Worm (Caenorhabditis elegans) whole organism, L4 larva: Measurements from ENCODE around the gene C25A8.1.

Experiments
- D1046.2 ChIP-seq: fragments of 200-800 bp; sonication (Bioruptor generic); IDR thresholded peaks from 2 replicates; pipeline ENCODE4 v1.3.6; 2022; ENCODE audit warnings: missing genetic modification characterization, missing compliant biosample characterization
- F26F4.8 ChIP-seq: fragments of 200-800 bp; sonication (Bioruptor generic); conservative IDR thresholded peaks from 2 replicates; pipeline ENCODE4 v1.3.6; 2022; ENCODE audit warnings: missing genetic modification characterization, missing compliant biosample characterization
- F37D6.2 ChIP-seq: sonication (generic microtip); optimal IDR thresholded peaks from 2 replicates; lab custom pipeline; 2016; ENCODE audit warnings: mild to moderate bottlenecking, missing genetic modification characterization, missing compliant biosample characterization
- T20F7.1 ChIP-seq: fragments of 200-800 bp; sonication (Bioruptor generic); optimal IDR thresholded peaks from 2 replicates; lab custom pipeline; 2018; ENCODE audit warnings: mild to moderate bottlenecking, missing genetic modification characterization, missing compliant biosample characterization
- Y105C5A.15 ChIP-seq: fragments of 200-800 bp; sonication (Bioruptor generic); IDR thresholded peaks from 2 replicates; pipeline ENCODE4 v1.3.6; 2022; ENCODE audit warnings: missing genetic modification characterization, missing compliant biosample characterization
- Y48G9A.11 ChIP-seq: fragments of 200-800 bp; sonication (Bioruptor generic); IDR thresholded peaks from 2 replicates; pipeline ENCODE4 v1.3.6; 2022; ENCODE audit warnings: missing genetic modification reagents, missing genetic modification characterization, missing compliant biosample characterization
- Y5F2A.4 ChIP-seq: fragments of 200-800 bp; sonication (Bioruptor generic); optimal IDR thresholded peaks from 2 replicates; lab custom pipeline; 2018; ENCODE audit warnings: mild to moderate bottlenecking, missing genetic modification characterization, missing compliant biosample characterization
- ZK337.2 ChIP-seq: fragments of 200-800 bp; sonication (Bioruptor generic); IDR thresholded peaks from 2 replicates; pipeline ENCODE4 v1.3.6; 2022; ENCODE audit warnings: missing genetic modification reagents, missing genetic modification characterization, missing compliant biosample characterization
- aly-2 ChIP-seq: sonication (generic microtip); optimal IDR thresholded peaks from 2 replicates; lab custom pipeline; 2018; ENCODE audit warnings: missing biosample characterization, missing genetic modification characterization
- ama-1 ChIP-seq: fragments of 150-350 bp; optimal IDR thresholded peaks from 2 replicates; lab custom pipeline; 2014; ENCODE audit warnings: inconsistent platforms, mixed read lengths
- arid-1 ChIP-seq: fragments of 200-800 bp; sonication (Bioruptor generic); conservative IDR thresholded peaks from 2 replicates; pipeline ENCODE4 v1.3.6; 2022; ENCODE audit warnings: missing genetic modification reagents, missing genetic modification characterization, missing compliant biosample characterization
- attf-4 ChIP-seq: sonication (generic microtip); optimal IDR thresholded peaks from 3 replicates; lab custom pipeline; 2017; ENCODE audit warnings: missing biosample characterization, missing genetic modification characterization
- ceh-32 ChIP-seq: sonication (generic microtip); optimal IDR thresholded peaks from 2 replicates; lab custom pipeline; 2016; ENCODE audit warnings: mild to moderate bottlenecking, missing genetic modification characterization, missing compliant biosample characterization; ENCODE audit not compliant: poor library complexity
- ctbp-1 ChIP-seq: fragments of 200-800 bp; sonication (Bioruptor generic); IDR thresholded peaks from 2 replicates; pipeline ENCODE4 v1.3.6; 2022; ENCODE audit warnings: missing genetic modification reagents, missing genetic modification characterization, missing compliant biosample characterization
- daf-16 ChIP-seq, 3 experiments: sonication (generic microtip); optimal IDR thresholded peaks; 2 replicates each; lab custom pipeline; 2016 to 2017; ENCODE audit warnings: missing genetic modification characterization in 3 of 3, missing genetic modification reagents in 3 of 3, mild to moderate bottlenecking in 2 of 3, missing compliant biosample characterization in 2 of 3, missing biosample characterization in 1 of 3, moderate library complexity in 1 of 3
- daf-8 ChIP-seq: fragments of 200-800 bp; sonication (Bioruptor generic); IDR thresholded peaks from 2 replicates; pipeline ENCODE4 v1.3.6; 2022; ENCODE audit warnings: missing genetic modification characterization, missing compliant biosample characterization
- dmd-6 ChIP-seq: fragments of 200-800 bp; sonication (Bioruptor generic); IDR thresholded peaks from 2 replicates; pipeline ENCODE4 v1.3.6; 2022; ENCODE audit warnings: missing genetic modification reagents, missing genetic modification characterization, missing compliant biosample characterization
- dpl-1 ChIP-seq: fragments of 150-350 bp; optimal IDR thresholded peaks from 2 replicates; lab custom pipeline; 2014; ENCODE audit warnings: missing biosample characterization, missing genetic modification reagents, missing genetic modification characterization
- dve-1 ChIP-seq: sonication (generic microtip); optimal IDR thresholded peaks from 2 replicates; lab custom pipeline; 2017; ENCODE audit warnings: antibody characterized with exemption, mild to moderate bottlenecking, missing genetic modification characterization, missing compliant biosample characterization; ENCODE audit not compliant: insufficient read depth
- fkh-10 ChIP-seq: fragments of 150-350 bp; optimal IDR thresholded peaks from 2 replicates; lab custom pipeline; 2014; ENCODE audit warnings: missing biosample characterization, missing genetic modification reagents, missing genetic modification characterization
- hif-1 ChIP-seq, 2 experiments: sonication (generic microtip); optimal IDR thresholded peaks; 2 replicates each; lab custom pipeline; 2016 to 2017; ENCODE audit warnings: missing compliant biosample characterization in 2 of 2, missing genetic modification characterization in 2 of 2, missing genetic modification reagents in 2 of 2, missing genotype in 2 of 2, mild to moderate bottlenecking in 1 of 2
- hlh-30 ChIP-seq: sonication (generic microtip); optimal IDR thresholded peaks from 2 replicates; lab custom pipeline; 2017; ENCODE audit warnings: antibody characterized with exemption, mild to moderate bottlenecking, missing genetic modification characterization, missing compliant biosample characterization; ENCODE audit not compliant: insufficient read depth
- lin-1 ChIP-seq: fragments of 200-800 bp; sonication (Bioruptor generic); IDR thresholded peaks from 2 replicates; pipeline ENCODE4 v1.3.6; 2022; ENCODE audit warnings: missing genetic modification reagents, missing genetic modification characterization, missing compliant biosample characterization
- lin-29 ChIP-seq: fragments of 200-800 bp; sonication (Bioruptor generic); IDR thresholded peaks from 2 replicates; pipeline ENCODE4 v1.3.6; 2022; ENCODE audit warnings: missing genetic modification reagents, missing genetic modification characterization, missing compliant biosample characterization
- madf-5 ChIP-seq, 2 experiments: fragments of 200-800 bp; sonication (Bioruptor generic); IDR thresholded peaks; 2 replicates each; pipeline ENCODE4 v1.3.6; 2022; ENCODE audit warnings: missing compliant biosample characterization in 2 of 2, missing genetic modification characterization in 2 of 2
- mep-1 ChIP-seq: fragments of 150-350 bp; sonication (generic microtip); optimal IDR thresholded peaks from 3 replicates; lab custom pipeline; 2014; ENCODE audit warnings: missing biosample characterization, missing genetic modification characterization
- nhr-10 ChIP-seq: fragments of 150-350 bp; optimal IDR thresholded peaks from 2 replicates; lab custom pipeline; 2014; ENCODE audit warnings: missing biosample characterization, missing genetic modification characterization
- nhr-102 ChIP-seq: sonication (generic microtip); optimal IDR thresholded peaks from 2 replicates; lab custom pipeline; 2016; ENCODE audit warnings: mild to moderate bottlenecking, missing genetic modification characterization, moderate library complexity, missing compliant biosample characterization
- nhr-237 ChIP-seq: sonication (generic microtip); optimal IDR thresholded peaks from 2 replicates; lab custom pipeline; 2017; ENCODE audit warnings: missing biosample characterization, missing genetic modification characterization
- nhr-25 ChIP-seq: sonication (generic microtip); optimal IDR thresholded peaks from 2 replicates; lab custom pipeline; 2017; ENCODE audit warnings: missing genetic modification characterization, mild to moderate bottlenecking, missing compliant biosample characterization, antibody characterized with exemption, moderate library complexity, borderline replicate concordance; ENCODE audit not compliant: insufficient read depth
- nhr-28 ChIP-seq: fragments of 150-350 bp; optimal IDR thresholded peaks from 2 replicates; lab custom pipeline; 2014; ENCODE audit warnings: missing biosample characterization, missing genetic modification characterization
- nhr-41 ChIP-seq: fragments of 200-800 bp; sonication (Bioruptor generic); IDR thresholded peaks from 2 replicates; pipeline ENCODE4 v1.3.6; 2022; ENCODE audit warnings: missing genetic modification reagents, missing genetic modification characterization, missing compliant biosample characterization
- nhr-42 ChIP-seq: fragments of 200-800 bp; sonication (Bioruptor generic); IDR thresholded peaks from 2 replicates; pipeline ENCODE4 v1.3.6; 2022; ENCODE audit warnings: missing genetic modification characterization, missing compliant biosample characterization
- nhr-6 ChIP-seq: fragments of 150-350 bp; optimal IDR thresholded peaks from 2 replicates; lab custom pipeline; 2014; ENCODE audit warnings: missing biosample characterization, missing genetic modification characterization
- php-3 ChIP-seq: fragments of 200-800 bp; sonication (Bioruptor generic); IDR thresholded peaks from 2 replicates; pipeline ENCODE4 v1.3.6; 2022; ENCODE audit warnings: missing genetic modification reagents, missing genetic modification characterization, missing compliant biosample characterization
- saeg-2 ChIP-seq: fragments of 200-800 bp; sonication (Bioruptor generic); IDR thresholded peaks from 2 replicates; pipeline ENCODE4 v1.3.6; 2022; ENCODE audit warnings: missing genetic modification reagents, missing genetic modification characterization, missing compliant biosample characterization
- sdz-12 ChIP-seq: fragments of 200-800 bp; sonication (Bioruptor generic); optimal IDR thresholded peaks from 2 replicates; lab custom pipeline; 2018; ENCODE audit warnings: mild to moderate bottlenecking, missing genetic modification characterization, missing compliant biosample characterization
- skn-1 ChIP-seq: fragments of 150-350 bp; optimal IDR thresholded peaks from 2 replicates; lab custom pipeline; 2014; ENCODE audit warnings: missing biosample characterization, missing genetic modification characterization
- snpc-1.2 ChIP-seq: fragments of 200-800 bp; sonication (Bioruptor generic); IDR thresholded peaks from 2 replicates; pipeline ENCODE4 v1.3.6; 2022; ENCODE audit warnings: missing genetic modification reagents, missing genetic modification characterization, missing compliant biosample characterization
- snpc-4 ChIP-seq: fragments of 150-350 bp; optimal IDR thresholded peaks from 2 replicates; lab custom pipeline; 2014; ENCODE audit warnings: missing biosample characterization, missing genetic modification characterization
- tag-97 ChIP-seq: fragments of 200-800 bp; sonication (Bioruptor generic); IDR thresholded peaks from 2 replicates; pipeline ENCODE4 v1.3.6; 2022; ENCODE audit warnings: missing genetic modification characterization, missing compliant biosample characterization
- unc-39 ChIP-seq: sonication (generic microtip); optimal IDR thresholded peaks from 2 replicates; lab custom pipeline; 2017; ENCODE audit warnings: missing biosample characterization, missing genetic modification characterization
- zfp-2 ChIP-seq: sonication (generic microtip); optimal IDR thresholded peaks from 2 replicates; lab custom pipeline; 2016; ENCODE audit warnings: mild to moderate bottlenecking, missing genetic modification characterization, missing compliant biosample characterization
- ztf-7 ChIP-seq: fragments of 150-350 bp; optimal IDR thresholded peaks from 2 replicates; lab custom pipeline; 2014; ENCODE audit warnings: missing biosample characterization, missing genetic modification characterization

C25A8.1 gene

DNA sequence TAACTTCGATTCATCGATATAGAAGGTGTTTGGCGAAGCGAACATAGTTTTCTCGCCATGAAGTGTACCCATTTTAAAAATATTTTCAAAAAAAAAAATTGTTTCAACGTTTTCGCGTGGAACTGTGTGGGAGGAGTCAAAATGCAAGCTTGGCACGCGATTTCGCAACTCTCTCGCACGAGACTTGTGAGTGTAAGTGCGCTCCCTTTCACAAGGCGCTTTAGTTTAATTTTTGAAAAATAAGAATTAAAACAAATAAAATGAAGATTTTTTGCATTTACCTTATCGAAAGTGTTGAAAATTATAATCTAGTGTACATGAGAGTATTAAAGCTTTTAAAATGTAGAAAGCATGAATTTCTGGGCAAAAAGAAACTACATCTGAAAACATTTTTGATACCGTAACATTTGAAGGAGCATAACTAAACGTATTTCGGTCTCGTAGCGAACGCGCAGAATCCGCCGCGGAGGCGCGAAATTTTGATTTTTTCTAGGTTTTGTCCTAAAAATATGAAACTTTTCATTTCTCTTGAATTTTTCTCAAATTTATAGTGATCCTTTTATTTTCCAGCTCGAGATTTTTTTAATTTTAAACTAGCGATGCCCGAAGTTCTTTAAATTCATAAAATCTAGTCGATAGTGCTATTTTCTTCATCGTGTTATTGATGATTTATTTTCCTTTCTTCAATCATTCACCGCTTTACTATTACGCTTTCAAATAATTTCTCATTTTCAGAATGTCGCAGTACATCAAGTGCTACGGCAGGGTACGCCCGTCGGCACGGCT, 28.7 kb downstream of the C25A8.1 start, which contains the start of the genes cogc-2 and klp-18 (continued):
- TF ChIP-seq ceh-32 (tag; lab: Kevin White, UChicago) (no peak), mep-1 (peak; percentile 83), ZK337.2 (no peak), T20F7.1 (peak; percentile 72), php-3 (GFP tag; lab: Robert Waterston, UW) (no peak), snpc-4 (tag; lab: Kevin White, UChicago) (no peak), madf-5 (GFP tag; IDR thresholded peaks at IDR 0.05; lab: Robert Waterston, UW) (no peak), snpc-1.2 (peak; percentile 95), nhr-237 (tag; lab: Kevin White, UChicago) (no peak), daf-16 (GFP tag; optimal IDR thresholded peaks at IDR 0.05; lab: Kevin White, UChicago) (no peak), daf-16 (tag; optimal IDR thresholded peaks at IDR 0.05; lab: Kevin White, UChicago) (peak; percentile 58), hif-1 (tag; optimal IDR thresholded peaks at IDR 0.05; lab: Kevin White, UChicago) (peak in 1 of 2 experiments; percentile 53), D1046.2 (GFP tag; lab: Robert Waterston, UW) (no peak), ztf-7 (tag; lab: Kevin White, UChicago) (no peak), nhr-42 (no peak), dmd-6 (GFP tag; lab: Robert Waterston, UW) (peak; percentile 49), nhr-6 (tag; lab: Kevin White, UChicago) (peak; percentile 86), nhr-41 (GFP tag; lab: Robert Waterston, UW) (no peak), aly-2 (no peak), attf-4 (no peak), arid-1 (GFP tag; lab: Robert Waterston, UW) (0 out of 2 replicates have a peak, but pooled peaks have one; percentile 8), F26F4.8 (GFP tag; lab: Robert Waterston, UW) (no peak), nhr-10 (tag; lab: Kevin White, UChicago) (no peak), tag-97 (GFP tag; lab: Robert Waterston, UW) (no peak), saeg-2 (GFP tag; lab: Robert Waterston, UW) (no peak), Y5F2A.4 (GFP tag; lab: Kevin White, UChicago) (no peak), skn-1 (tag; lab: Kevin White, UChicago) (no peak), nhr-28 (tag; lab: Kevin White, UChicago) (peak; percentile 60), ctbp-1 (GFP tag; lab: Robert Waterston, UW) (no peak), unc-39 (tag; lab: Kevin White, UChicago) (no peak), lin-1 (no peak), nhr-102 (peak; percentile 57), dpl-1 (GFP tag; lab: Kevin White, UChicago) (peak; percentile 95), Y105C5A.15 (no peak), sdz-12 (GFP tag; lab: Kevin White, UChicago) (no peak), nhr-25 (tag; lab: Kevin White, UChicago) (peak; percentile 64), lin-29 (GFP tag; lab: Robert Waterston, UW) (no peak), Y48G9A.11 (peak; percentile 69; the same call in 1 of the 2 replicates), fkh-10 (GFP tag; lab: Kevin White, UChicago) (peak; percentile 37), F37D6.2 (tag; lab: Kevin White, UChicago) (peak; percentile 9), zfp-2 (tag; lab: Kevin White, UChicago) (peak; percentile 11), dve-1 (peak; percentile 85), daf-8 (GFP tag; lab: Robert Waterston, UW) (no peak), ama-1 (no peak), hlh-30 (peak; percentile 91)
